Worm (Caenorhabditis elegans) whole organism, L3 larva: Measurements from ENCODE around the gene Y47D3A.34.

Experiments used
- R02D3.7 ChIP-seq: fragments of 150-350 bp; optimal IDR thresholded peaks from 2 replicates; lab custom pipeline; 2014; ENCODE audit warnings: missing biosample characterization, missing genetic modification characterization
- ZK546.5 ChIP-seq: sonication (generic microtip); optimal IDR thresholded peaks from 2 replicates; lab custom pipeline; 2017; ENCODE audit warnings: missing biosample characterization, missing genetic modification characterization
- aly-2 ChIP-seq: fragments of 150-350 bp; optimal IDR thresholded peaks from 2 replicates; lab custom pipeline; 2014; ENCODE audit warnings: missing biosample characterization, missing genetic modification characterization
- ama-1 ChIP-seq: fragments of 150-350 bp; optimal IDR thresholded peaks from 2 replicates; lab custom pipeline; 2018
- ceh-28 ChIP-seq: fragments of 150-350 bp; optimal IDR thresholded peaks from 2 replicates; lab custom pipeline; 2014; ENCODE audit warnings: missing biosample characterization, missing genetic modification reagents, missing genetic modification characterization
- ceh-82 ChIP-seq: fragments of 150-350 bp; optimal IDR thresholded peaks from 2 replicates; lab custom pipeline; 2014; ENCODE audit warnings: missing biosample characterization, missing genetic modification characterization
- egl-27 ChIP-seq: sonication (generic microtip); optimal IDR thresholded peaks from 4 replicates; lab custom pipeline; 2017; ENCODE audit warnings: missing biosample characterization, missing genetic modification reagents, missing genetic modification characterization
- egl-5 ChIP-seq: fragments of 150-350 bp; optimal IDR thresholded peaks from 2 replicates; lab custom pipeline; 2017; ENCODE audit warnings: missing biosample characterization, missing genetic modification reagents, missing genetic modification characterization, inconsistent platforms
- elt-1 ChIP-seq: fragments of 150-350 bp; optimal IDR thresholded peaks from 2 replicates; lab custom pipeline; 2014; ENCODE audit warnings: missing biosample characterization, missing genetic modification characterization
- elt-2 ChIP-seq: sonication (generic microtip); optimal IDR thresholded peaks from 2 replicates; lab custom pipeline; 2016; ENCODE audit warnings: missing genetic modification reagents, mild to moderate bottlenecking, missing genetic modification characterization, missing compliant biosample characterization
- elt-3 ChIP-seq, 3 experiments: fragments of 150-350 bp in 1 of 3; sonication (generic microtip) in 2 of 3; optimal IDR thresholded peaks; 2 replicates in 2 of 3; 4 replicates in 1 of 3; lab custom pipeline; 2014 to 2017; ENCODE audit warnings: missing biosample characterization in 3 of 3, missing genetic modification characterization in 3 of 3
- fkh-10 ChIP-seq: sonication (generic microtip); optimal IDR thresholded peaks from 2 replicates; lab custom pipeline; 2017; ENCODE audit warnings: missing biosample characterization, missing genetic modification reagents, missing genetic modification characterization
- fos-1 ChIP-seq: fragments of 150-350 bp; optimal IDR thresholded peaks from 2 replicates; lab custom pipeline; 2014; ENCODE audit warnings: missing biosample characterization, missing genetic modification characterization
- hmg-11 ChIP-seq: sonication (generic microtip); optimal IDR thresholded peaks from 2 replicates; lab custom pipeline; 2016; ENCODE audit warnings: missing genetic modification characterization, missing compliant biosample characterization
- jun-1 ChIP-seq: fragments of 150-350 bp; optimal IDR thresholded peaks from 2 replicates; lab custom pipeline; 2014; ENCODE audit warnings: missing biosample characterization, missing genetic modification reagents, missing genetic modification characterization
- lsy-12 ChIP-seq: sonication (generic microtip); optimal IDR thresholded peaks from 2 replicates; lab custom pipeline; 2016; ENCODE audit warnings: mild to moderate bottlenecking, missing genetic modification characterization, missing compliant biosample characterization
- mdl-1 ChIP-seq: fragments of 150-350 bp; optimal IDR thresholded peaks from 2 replicates; lab custom pipeline; 2014; ENCODE audit warnings: missing biosample characterization, missing genetic modification characterization
- mml-1 ChIP-seq: fragments of 150-350 bp; sonication (generic microtip); optimal IDR thresholded peaks from 3 replicates; lab custom pipeline; 2014; ENCODE audit warnings: missing biosample characterization, missing genetic modification characterization
- nhr-11 ChIP-seq: fragments of 150-350 bp; optimal IDR thresholded peaks from 2 replicates; lab custom pipeline; 2014; ENCODE audit warnings: missing biosample characterization, missing genetic modification characterization
- nhr-12 ChIP-seq: fragments of 150-350 bp; optimal IDR thresholded peaks from 2 replicates; lab custom pipeline; 2014; ENCODE audit warnings: missing biosample characterization, missing genetic modification characterization
- nhr-23 ChIP-seq: fragments of 150-350 bp; optimal IDR thresholded peaks from 2 replicates; lab custom pipeline; 2014; ENCODE audit warnings: missing biosample characterization, missing genetic modification reagents, missing genetic modification characterization
- nhr-25 ChIP-seq: sonication (generic microtip); optimal IDR thresholded peaks from 2 replicates; lab custom pipeline; 2017; ENCODE audit warnings: missing biosample characterization, missing genetic modification characterization
- nhr-28 ChIP-seq: fragments of 150-350 bp; optimal IDR thresholded peaks from 2 replicates; lab custom pipeline; 2014; ENCODE audit warnings: missing biosample characterization, missing genetic modification characterization
- nhr-43 ChIP-seq: sonication (generic microtip); optimal IDR thresholded peaks from 2 replicates; lab custom pipeline; 2016; ENCODE audit warnings: mild to moderate bottlenecking, missing genetic modification characterization, missing compliant biosample characterization; ENCODE audit not compliant: poor library complexity, severe bottlenecking
- nhr-76 ChIP-seq: fragments of 150-350 bp; sonication (generic microtip); optimal IDR thresholded peaks from 5 replicates; lab custom pipeline; 2014; ENCODE audit warnings: missing biosample characterization, missing genetic modification characterization
- pha-4 ChIP-seq: fragments of 150-350 bp; optimal IDR thresholded peaks from 2 replicates; lab custom pipeline; 2014; ENCODE audit warnings: missing biosample characterization, missing genetic modification reagents, missing genetic modification characterization
- sea-2 ChIP-seq: fragments of 150-350 bp; sonication (generic microtip); optimal IDR thresholded peaks from 4 replicates; lab custom pipeline; 2014; ENCODE audit warnings: missing biosample characterization, missing genetic modification reagents, missing genetic modification characterization
- skn-1 ChIP-seq: fragments of 150-350 bp; optimal IDR thresholded peaks from 2 replicates; lab custom pipeline; 2014; ENCODE audit warnings: missing biosample characterization, missing genetic modification characterization
- snpc-4 ChIP-seq: fragments of 150-350 bp; optimal IDR thresholded peaks from 2 replicates; lab custom pipeline; 2014; ENCODE audit warnings: missing biosample characterization, missing genetic modification characterization
- unc-62 ChIP-seq: fragments of 150-350 bp; sonication (generic microtip); optimal IDR thresholded peaks from 4 replicates; lab custom pipeline; 2014; ENCODE audit warnings: missing biosample characterization, missing genetic modification reagents, missing genetic modification characterization
- ztf-11 ChIP-seq: fragments of 150-350 bp; optimal IDR thresholded peaks from 2 replicates; lab custom pipeline; 2014; ENCODE audit warnings: missing biosample characterization, missing genetic modification characterization

Y47D3A.34 gene

DNA sequence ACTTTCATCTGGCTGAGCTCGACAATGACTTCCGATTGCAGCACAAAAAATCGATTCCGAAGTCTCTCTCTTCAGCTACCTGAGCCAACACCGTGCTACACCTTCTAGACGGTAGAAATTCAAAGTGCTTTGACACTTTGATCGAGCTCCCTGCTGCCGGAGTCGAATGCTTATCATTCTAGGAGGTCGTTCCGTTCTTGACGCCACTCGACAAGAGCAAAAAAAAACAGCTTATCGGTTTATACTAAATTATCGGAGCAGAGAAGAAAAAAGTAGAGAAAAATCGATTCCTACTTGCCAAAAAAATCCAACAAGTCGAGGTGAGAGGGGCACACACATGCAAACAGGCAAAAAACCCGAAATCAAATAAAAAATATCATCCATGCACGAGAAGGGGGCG, 33.9 kb upstream of the Y47D3A.34 start:
- TF ChIP-seq egl-27 (tag; lab: Kevin White, UChicago) (no peak), nhr-76 (tag; lab: Kevin White, UChicago) (no peak), elt-2 (tag; lab: Kevin White, UChicago) (peak; percentile 81), ceh-28 (no peak), pha-4 (tag; lab: Kevin White, UChicago) (peak; percentile 23), jun-1 (tag; lab: Kevin White, UChicago) (peak; percentile 17), elt-3 (tag; optimal IDR thresholded peaks at IDR 0.05; lab: Kevin White, UChicago) (no peak), mml-1 (no peak)
- TF ChIP-seq, all 47 proteins: peak for 3

DNA sequence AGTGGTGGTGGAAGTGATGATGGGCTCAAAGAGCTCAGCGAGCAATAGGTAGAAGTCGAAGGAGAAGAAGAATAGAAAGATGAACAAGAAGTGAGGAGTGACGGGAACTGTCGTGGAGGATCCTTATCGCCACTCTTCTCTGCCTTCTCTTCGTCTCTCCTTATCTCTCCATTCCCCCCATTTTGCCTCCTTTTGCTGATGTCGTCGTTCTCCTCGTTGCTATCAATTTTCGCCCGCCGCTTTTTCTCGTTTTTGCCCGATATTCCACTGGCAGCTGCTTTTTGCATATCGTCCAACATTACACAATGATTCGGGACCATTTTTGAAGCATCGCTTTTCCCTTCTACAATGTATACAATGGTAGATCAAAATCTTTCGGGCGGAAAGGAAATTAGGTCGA, 32.7 kb upstream of the Y47D3A.34 start:
- TF ChIP-seq mml-1 (no peak), ztf-11 (no peak), sea-2 (GFP tag; lab: Kevin White, UChicago) (no peak), elt-2 (tag; lab: Kevin White, UChicago) (peak; percentile 84), snpc-4 (no peak), nhr-23 (tag; lab: Kevin White, UChicago) (no peak), nhr-12 (tag; lab: Kevin White, UChicago) (no peak), nhr-28 (tag; lab: Kevin White, UChicago) (no peak), egl-5 (no peak), skn-1 (tag; lab: Kevin White, UChicago) (no peak), aly-2 (tag; lab: Kevin White, UChicago) (no peak), elt-3 (tag; optimal IDR thresholded peaks at IDR 0.05; lab: Kevin White, UChicago) (peak in 1 of 3 experiments; percentile 71), nhr-11 (no peak), nhr-76 (tag; lab: Kevin White, UChicago) (no peak)
- TF ChIP-seq, all 47 proteins: peak for 2

DNA sequence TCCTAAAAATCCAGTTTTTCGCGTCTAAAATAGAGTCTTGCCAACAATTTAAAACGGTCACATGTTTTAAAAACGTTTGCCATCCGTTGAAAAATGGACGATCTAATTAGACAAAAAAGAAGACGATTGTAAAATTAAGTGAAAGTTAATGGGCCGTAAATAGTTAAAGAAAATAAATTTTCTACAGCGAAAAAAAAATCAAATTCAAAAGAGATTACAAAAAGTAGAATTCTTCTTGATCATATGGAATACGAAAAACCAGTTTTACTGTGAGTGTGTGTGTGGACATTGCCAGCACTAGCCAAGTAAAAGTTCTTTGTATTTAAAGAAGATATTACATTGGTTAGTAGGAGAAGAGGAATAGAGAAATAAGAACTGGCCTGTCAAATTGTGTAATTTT, 27.4 kb upstream of the Y47D3A.34 start:
- TF ChIP-seq ama-1, result no peak
- TF ChIP-seq ZK546.5 (tag; lab: Kevin White, UChicago), result no peak
- no peak for TF ChIP-seq nhr-76 (tag; lab: Kevin White, UChicago)
- no peak for TF ChIP-seq R02D3.7 (tag; lab: Kevin White, UChicago)
- no peak for TF ChIP-seq lsy-12 (tag; lab: Kevin White, UChicago)
- TF ChIP-seq nhr-25 (tag; lab: Kevin White, UChicago), result peak; percentile 16
- no peak for TF ChIP-seq unc-62
- no peak for TF ChIP-seq ztf-11
- TF ChIP-seq egl-5, result no peak
- TF ChIP-seq elt-1 (tag; lab: Kevin White, UChicago), result peak; percentile 0
- TF ChIP-seq hmg-11, result no peak

DNA sequence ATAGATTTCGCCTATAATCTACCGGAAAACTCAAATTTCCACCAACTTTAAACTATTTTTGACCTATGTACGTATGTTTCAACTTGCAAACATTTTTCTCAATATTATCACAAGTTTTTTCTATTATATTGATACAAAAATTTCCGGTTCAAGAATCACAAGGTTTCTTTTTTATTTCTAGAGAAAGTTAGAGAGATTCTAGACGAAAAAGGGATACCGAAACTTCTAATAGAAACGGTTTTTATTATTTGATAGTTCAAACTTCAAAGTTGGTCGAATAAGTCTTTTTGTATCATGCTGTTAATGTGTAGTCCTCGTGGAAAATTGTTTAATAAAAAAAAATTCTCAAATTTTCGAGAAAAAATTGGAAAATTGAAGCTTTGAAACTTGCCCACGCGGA, 20.4 kb upstream of the Y47D3A.34 start:
- TF ChIP-seq ceh-82 (tag; lab: Kevin White, UChicago), result no peak
- TF ChIP-seq hmg-11, result no peak
- TF ChIP-seq skn-1 (tag; lab: Kevin White, UChicago), result no peak
- TF ChIP-seq mdl-1 (tag; lab: Kevin White, UChicago), result no peak
- no peak for TF ChIP-seq elt-3 (tag; optimal IDR thresholded peaks at IDR 0.05; lab: Kevin White, UChicago)
- no peak for TF ChIP-seq nhr-76 (tag; lab: Kevin White, UChicago)
- TF ChIP-seq nhr-23 (tag; lab: Kevin White, UChicago), result peak; percentile 12
- no peak for TF ChIP-seq nhr-43 (tag; lab: Kevin White, UChicago)
- no peak for TF ChIP-seq fos-1 (tag; lab: Kevin White, UChicago)

DNA sequence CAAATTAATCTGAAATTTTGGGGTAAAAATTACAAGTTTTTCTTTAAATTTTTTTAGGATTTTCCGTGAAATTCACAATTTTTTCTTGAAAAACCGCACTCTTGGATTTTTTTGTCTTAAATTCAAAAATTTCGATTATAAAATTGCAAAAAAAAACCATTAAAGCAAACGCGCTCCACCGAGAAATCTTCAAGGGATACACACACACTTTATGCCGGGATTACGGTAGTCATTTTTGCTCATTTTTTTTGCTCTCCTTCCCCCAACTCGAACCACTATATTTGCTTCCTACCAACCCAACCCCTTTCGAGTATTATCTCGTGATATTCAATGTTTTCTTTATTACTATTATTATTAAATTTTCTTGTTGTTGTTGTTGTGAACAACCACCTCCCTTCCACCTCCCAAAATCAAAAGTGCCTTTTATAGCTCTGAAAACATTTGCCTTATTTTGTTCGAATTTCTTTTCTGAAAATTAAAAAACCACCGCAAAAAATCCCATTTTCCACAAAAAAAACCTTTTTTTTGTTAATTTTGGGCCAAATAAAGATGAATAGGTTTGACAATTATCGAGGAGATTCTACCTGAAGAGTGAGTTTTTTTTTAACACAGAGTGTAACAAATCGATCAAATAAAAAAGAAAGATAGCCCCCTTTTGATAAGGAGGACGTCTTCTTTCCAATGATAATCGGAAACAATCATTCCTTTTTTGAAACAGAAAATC, 17.2 kb upstream of the Y47D3A.34 start, which contains the start of gene Y47D3A.32:
Gene Y47D3A.32 (plus strand): TSS at position 674 of the 724 bp plus-strand sequence.
- TF ChIP-seq lsy-12 (tag; lab: Kevin White, UChicago) (no peak), unc-62 (no peak), fos-1 (tag; lab: Kevin White, UChicago) (no peak), ztf-11 (no peak), fkh-10 (GFP tag; lab: Kevin White, UChicago) (no peak)

DNA sequence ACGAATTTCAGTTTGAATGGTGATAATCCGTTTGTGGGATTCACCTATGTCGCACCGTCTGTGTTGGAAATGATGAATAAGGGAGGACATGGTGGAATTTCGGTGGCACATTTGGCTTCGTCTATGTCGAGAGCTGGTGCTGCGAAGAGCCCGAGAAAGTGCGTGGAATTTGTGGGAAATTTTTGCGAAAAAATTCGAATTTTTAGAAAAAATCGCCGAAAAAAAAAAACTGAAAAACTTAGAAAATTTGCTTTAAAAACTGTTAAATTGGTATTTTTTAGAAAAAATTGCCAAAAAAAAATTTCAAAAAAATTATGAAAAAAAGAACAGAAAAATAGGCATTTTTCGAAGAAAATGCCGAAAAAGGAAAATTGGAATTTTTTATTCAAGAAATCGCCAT, 14.2 kb upstream of the Y47D3A.34 start:
- no peak for TF ChIP-seq skn-1 (tag; lab: Kevin White, UChicago)
